Fruit fly (Drosophila melanogaster) whole organism, embryonic: ENCODE data around the gene dbe.

Experiments
- Asciz ChIP-seq: fragments of 200-800 bp; sonication (Bioruptor generic); optimal IDR thresholded peaks from 2 replicates; lab custom pipeline; 2017; ENCODE audit warnings: missing biosample characterization, mild to moderate bottlenecking, missing genetic modification characterization, missing genetic modification reagents
- CG10979 ChIP-seq: fragments of 200-800 bp; sonication (Bioruptor generic); optimal IDR thresholded peaks from 2 replicates; lab custom pipeline; 2018; ENCODE audit warnings: missing biosample characterization, mild to moderate bottlenecking, missing genetic modification characterization, moderate library complexity
- CG11560 ChIP-seq: fragments of 200-800 bp; sonication (Bioruptor generic); IDR thresholded peaks from 3 replicates; pipeline ENCODE4 v1.3.6; 2022; ENCODE audit warnings: missing biosample characterization, missing genetic modification characterization
- CG12071 ChIP-seq: fragments of 200-800 bp; sonication (Bioruptor generic); optimal IDR thresholded peaks from 3 replicates; lab custom pipeline; 2018; ENCODE audit warnings: missing biosample characterization, mild to moderate bottlenecking, missing genetic modification characterization
- CG12155 ChIP-seq: fragments of 200-800 bp; sonication (Bioruptor generic); optimal IDR thresholded peaks from 3 replicates; lab custom pipeline; 2016; ENCODE audit warnings: missing biosample characterization, missing genetic modification characterization
- CG13287 ChIP-seq: fragments of 200-800 bp; sonication (Bioruptor generic); IDR thresholded peaks from 2 replicates; pipeline ENCODE4 v1.3.6; 2022; ENCODE audit warnings: missing biosample characterization, missing genetic modification characterization; ENCODE audit not compliant: partially characterized antibody
- CG14965 ChIP-seq: fragments of 200-800 bp; sonication (Bioruptor generic); optimal IDR thresholded peaks from 2 replicates; lab custom pipeline; 2016; ENCODE audit warnings: missing biosample characterization, missing genetic modification characterization, borderline replicate concordance
- CG15479 ChIP-seq: fragments of 200-800 bp; sonication (Bioruptor generic); optimal IDR thresholded peaks from 3 replicates; lab custom pipeline; 2019; ENCODE audit warnings: missing biosample characterization, mild to moderate bottlenecking, missing genetic modification characterization, moderate library complexity
- CG17829 ChIP-seq: fragments of 200-800 bp; optimal IDR thresholded peaks from 2 replicates; lab custom pipeline; 2019; ENCODE audit warnings: missing biosample characterization, mild to moderate bottlenecking, missing genetic modification characterization, moderate library complexity
- CG2116 ChIP-seq: fragments of 200-800 bp; sonication (Bioruptor generic); optimal IDR thresholded peaks from 3 replicates; lab custom pipeline; 2018; ENCODE audit warnings: missing biosample characterization, mild to moderate bottlenecking, missing genetic modification characterization
- CG2875 ChIP-seq: fragments of 200-800 bp; sonication (Bioruptor generic); optimal IDR thresholded peaks from 2 replicates; lab custom pipeline; 2017; ENCODE audit warnings: missing biosample characterization, mild to moderate bottlenecking, missing genetic modification characterization, missing genetic modification reagents
- CG43689 ChIP-seq: fragments of 200-800 bp; sonication (Bioruptor generic); IDR thresholded peaks from 2 replicates; pipeline ENCODE4 v1.3.6; 2022; ENCODE audit warnings: missing biosample characterization, missing genetic modification characterization
- CG4404 ChIP-seq: fragments of 200-800 bp; sonication (Bioruptor generic); IDR thresholded peaks from 2 replicates; pipeline ENCODE4 v1.3.6; 2022; ENCODE audit warnings: missing biosample characterization, missing genetic modification characterization
- CG6254 ChIP-seq: fragments of 200-800 bp; sonication (Bioruptor generic); optimal IDR thresholded peaks from 3 replicates; lab custom pipeline; 2017; ENCODE audit warnings: mild to moderate bottlenecking, missing biosample characterization, missing genetic modification reagents, missing genetic modification characterization
- CG8089 ChIP-seq: fragments of 200-800 bp; sonication (Bioruptor generic); optimal IDR thresholded peaks from 3 replicates; lab custom pipeline; 2016; ENCODE audit warnings: missing biosample characterization, missing genetic modification characterization
- CG8388 ChIP-seq: fragments of 200-800 bp; sonication (Bioruptor generic); optimal IDR thresholded peaks from 2 replicates; lab custom pipeline; 2019; ENCODE audit warnings: missing biosample characterization, mild to moderate bottlenecking, missing genetic modification characterization, moderate library complexity
- CG9817 ChIP-seq: fragments of 200-800 bp; sonication (Bioruptor generic); optimal IDR thresholded peaks from 2 replicates; lab custom pipeline; 2018; ENCODE audit warnings: missing biosample characterization, mild to moderate bottlenecking, missing genetic modification characterization, moderate library complexity
- D ChIP-seq, 2 experiments: fragments of 200-800 bp in 1 of 2; fragments of >200 bp in 1 of 2; sonication (Bioruptor generic) in 1 of 2; optimal IDR thresholded peaks; 2 replicates in 1 of 2; 3 replicates in 1 of 2; lab custom pipeline; 2017; ENCODE audit warnings: mild to moderate bottlenecking in 1 of 2, missing biosample characterization in 1 of 2, missing genetic modification characterization in 1 of 2, missing genetic modification reagents in 1 of 2
- Drgx ChIP-seq: fragments of 200-800 bp; sonication (Bioruptor generic); IDR thresholded peaks from 2 replicates; pipeline ENCODE4 v1.3.6; 2022; ENCODE audit warnings: missing biosample characterization, missing genetic modification characterization
- Gsc ChIP-seq: fragments of 200-800 bp; sonication (Bioruptor generic); IDR thresholded peaks from 2 replicates; pipeline ENCODE4 v1.3.6; 2022; ENCODE audit warnings: missing biosample characterization, missing genetic modification characterization
- HLH4C ChIP-seq: fragments of 200-800 bp; sonication (Bioruptor generic); IDR thresholded peaks from 3 replicates; pipeline ENCODE4 v1.3.6; 2022; ENCODE audit warnings: missing biosample characterization, missing genetic modification characterization; ENCODE audit not compliant: partially characterized antibody
- Mes4 ChIP-seq: fragments of 200-800 bp; sonication (Bioruptor generic); optimal IDR thresholded peaks from 2 replicates; lab custom pipeline; 2016; ENCODE audit warnings: missing biosample characterization, missing genetic modification characterization
- Myb ChIP-seq: fragments of 200-800 bp; sonication (Bioruptor generic); optimal IDR thresholded peaks from 2 replicates; lab custom pipeline; 2016; ENCODE audit warnings: missing biosample characterization, missing genetic modification characterization
- NK7.1 ChIP-seq: fragments of 200-800 bp; sonication (Bioruptor generic); optimal IDR thresholded peaks from 3 replicates; lab custom pipeline; 2016; ENCODE audit warnings: missing biosample characterization, missing genetic modification characterization
- Nf-YA ChIP-seq: fragments of 200-800 bp; sonication (Bioruptor generic); IDR thresholded peaks from 2 replicates; pipeline ENCODE4 v1.3.6; 2022; ENCODE audit warnings: missing biosample characterization, missing genetic modification characterization
- Xrp1 ChIP-seq: fragments of 200-800 bp; sonication (Bioruptor generic); IDR thresholded peaks from 2 replicates; pipeline ENCODE4 v1.3.6; 2022; ENCODE audit warnings: missing biosample characterization, missing genetic modification characterization
- caup ChIP-seq: fragments of 200-800 bp; sonication (Bioruptor generic); optimal IDR thresholded peaks from 3 replicates; lab custom pipeline; 2017; ENCODE audit warnings: missing biosample characterization, mild to moderate bottlenecking, missing genetic modification characterization, moderate library complexity; ENCODE audit not compliant: severe bottlenecking
- chinmo ChIP-seq: fragments of 200-800 bp; sonication (Bioruptor generic); IDR thresholded peaks from 4 replicates; pipeline ENCODE4 v1.3.6; 2022; ENCODE audit warnings: missing biosample characterization, missing genetic modification characterization; ENCODE audit not compliant: partially characterized antibody
- ci ChIP-seq: fragments of 200-800 bp; sonication (Bioruptor generic); IDR thresholded peaks from 3 replicates; pipeline ENCODE4 v1.3.6; 2022; ENCODE audit warnings: missing biosample characterization, missing genetic modification characterization
- dmrt11E ChIP-seq: fragments of 200-800 bp; sonication (Bioruptor generic); optimal IDR thresholded peaks from 3 replicates; lab custom pipeline; 2018; ENCODE audit warnings: missing biosample characterization, mild to moderate bottlenecking, missing genetic modification characterization, moderate library complexity
- fd3F ChIP-seq: fragments of 200-800 bp; sonication (Bioruptor generic); optimal IDR thresholded peaks from 2 replicates; lab custom pipeline; 2018; ENCODE audit warnings: missing biosample characterization, mild to moderate bottlenecking, missing genetic modification characterization, moderate library complexity
- h ChIP-seq: fragments of >200 bp; optimal IDR thresholded peaks from 2 replicates; lab custom pipeline; 2017
- ken ChIP-seq: fragments of 200-800 bp; sonication (Bioruptor generic); IDR thresholded peaks from 3 replicates; pipeline ENCODE4 v1.3.6; 2022; ENCODE audit warnings: missing biosample characterization, missing genetic modification characterization
- kni ChIP-seq: fragments of 200-800 bp; sonication (Bioruptor generic); optimal IDR thresholded peaks from 3 replicates; lab custom pipeline; 2017; ENCODE audit warnings: mild to moderate bottlenecking, missing biosample characterization, missing genetic modification reagents, missing genetic modification characterization
- lola ChIP-seq, 3 experiments: fragments of >200 bp in 2 of 3; fragments of 200-800 bp in 1 of 3; sonication (Bioruptor generic) in 1 of 3; optimal IDR thresholded peaks; 2 replicates each; lab custom pipeline; 2017 to 2019; ENCODE audit warnings: missing biosample characterization in 3 of 3, missing genetic modification characterization in 3 of 3, mild to moderate bottlenecking in 1 of 3, moderate library complexity in 1 of 3
- mld ChIP-seq: fragments of 200-800 bp; sonication (Bioruptor generic); IDR thresholded peaks from 3 replicates; pipeline ENCODE4 v1.3.6; 2022; ENCODE audit warnings: missing biosample characterization, missing genetic modification characterization; ENCODE audit not compliant: partially characterized antibody
- peb ChIP-seq: fragments of 200-800 bp; sonication (Bioruptor generic); IDR thresholded peaks from 2 replicates; pipeline ENCODE4 v1.3.6; 2022; ENCODE audit warnings: missing biosample characterization, missing genetic modification characterization
- ro ChIP-seq: fragments of 200-800 bp; sonication (Bioruptor generic); IDR thresholded peaks from 2 replicates; pipeline ENCODE4 v1.3.6; 2022; ENCODE audit warnings: missing biosample characterization, missing genetic modification characterization
- run ChIP-seq: fragments of 200-800 bp; sonication (Bioruptor generic); optimal IDR thresholded peaks from 3 replicates; lab custom pipeline; 2018; ENCODE audit warnings: missing biosample characterization, mild to moderate bottlenecking, missing genetic modification characterization
- schlank ChIP-seq: fragments of 200-800 bp; sonication (Bioruptor generic); optimal IDR thresholded peaks from 2 replicates; lab custom pipeline; 2018; ENCODE audit warnings: missing biosample characterization, mild to moderate bottlenecking, missing genetic modification characterization
- tup ChIP-seq: fragments of 200-800 bp; sonication (Bioruptor generic); optimal IDR thresholded peaks from 2 replicates; lab custom pipeline; 2016; ENCODE audit warnings: missing biosample characterization, mild to moderate bottlenecking, missing genetic modification characterization, moderate library complexity
- unpg ChIP-seq: fragments of 200-800 bp; sonication (Bioruptor generic); optimal IDR thresholded peaks from 3 replicates; lab custom pipeline; 2018; ENCODE audit warnings: missing biosample characterization, mild to moderate bottlenecking, missing genetic modification characterization, moderate library complexity
- vfl ChIP-seq: fragments of 200-800 bp; sonication (Bioruptor generic); optimal IDR thresholded peaks from 2 replicates; lab custom pipeline; 2016; ENCODE audit warnings: missing biosample characterization, missing genetic modification characterization

dbe gene

DNA sequence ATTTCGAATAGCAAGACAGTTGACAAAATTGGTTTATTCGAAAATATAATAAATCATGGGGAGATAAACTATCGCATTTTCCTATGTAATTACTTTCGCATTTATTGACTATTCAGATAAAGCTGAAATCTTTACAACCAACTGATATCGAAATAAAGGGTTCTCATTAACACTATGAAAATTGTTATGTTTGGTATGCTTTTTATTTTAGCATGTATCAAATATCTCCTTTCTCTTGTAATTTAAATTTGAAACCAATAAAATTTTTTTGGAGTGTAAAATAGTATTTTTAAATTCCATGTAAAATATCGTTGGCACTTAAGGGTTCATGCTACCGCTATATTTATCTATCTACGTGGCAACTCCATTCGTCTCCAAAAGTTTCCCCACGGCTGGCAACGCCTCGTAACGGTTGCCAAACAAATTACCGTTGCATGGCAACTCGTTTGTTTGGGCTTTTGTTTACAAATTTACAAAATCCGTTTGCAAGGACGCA, 14.6 kb downstream of the dbe start, which contains the start of gene CG13949 (continued):
- TF ChIP-seq CG4404 (GFP tag; lab: Robert Waterston, UW) (0 out of 2 replicates have a peak, but pooled peaks have one; percentile 24), CG12155 (peak; percentile 69), ci (GFP tag; lab: Robert Waterston, UW) (peak; percentile 61), chinmo (no peak), Asciz (GFP tag; lab: Kevin White, UChicago) (peak; percentile 32), run (tag; lab: Kevin White, UChicago) (peak; percentile 38), Xrp1 (GFP tag; lab: Robert Waterston, UW) (peak; percentile 83), D (optimal IDR thresholded peaks at IDR 0.05; lab: Kevin White, UChicago) (no peak), D (GFP tag; optimal IDR thresholded peaks at IDR 0.05; lab: Kevin White, UChicago) (peak; percentile 19), CG10979 (tag; lab: Kevin White, UChicago) (peak; percentile 53), CG8089 (GFP tag; lab: Kevin White, UChicago) (no peak), CG43689 (peak; percentile 19; the same call in 1 of the 2 replicates), Nf-YA (GFP tag; lab: Robert Waterston, UW) (peak; percentile 37), ken (peak; percentile 88), vfl (GFP tag; lab: Kevin White, UChicago) (no peak), peb (GFP tag; lab: Robert Waterston, UW) (peak; percentile 32; the same call in 1 of the 2 replicates), unpg (GFP tag; lab: Kevin White, UChicago) (peak; percentile 70), ro (GFP tag; lab: Robert Waterston, UW) (no peak), CG2875 (GFP tag; lab: Kevin White, UChicago) (peak; percentile 22), kni (GFP tag; lab: Kevin White, UChicago) (no peak), caup (peak; percentile 53), CG13287 (GFP tag; lab: Robert Waterston, UW) (peak; percentile 66), NK7.1 (GFP tag; lab: Kevin White, UChicago) (peak; percentile 22), Myb (peak; percentile 100), fd3F (GFP tag; lab: Kevin White, UChicago) (peak; percentile 38), lola (GFP tag; optimal IDR thresholded peaks at IDR 0.05; lab: Kevin White, UChicago) (peak in 1 of 3 experiments; percentile 35), CG11560 (tag; lab: Robert Waterston, UW) (0 out of 3 replicates have a peak, but pooled peaks have one; percentile 47), CG2116 (GFP tag; lab: Kevin White, UChicago) (peak; percentile 54), Gsc (GFP tag; lab: Robert Waterston, UW) (no peak), CG8388 (GFP tag; lab: Kevin White, UChicago) (peak; percentile 34), Drgx (GFP tag; lab: Robert Waterston, UW) (peak; percentile 45; the same call in 1 of the 2 replicates), mld (GFP tag; lab: Robert Waterston, UW) (no peak), tup (GFP tag; lab: Kevin White, UChicago) (no peak), CG12071 (GFP tag; lab: Kevin White, UChicago) (peak; percentile 31), h (lab: Kevin White, UChicago) (no peak), Mes4 (peak; percentile 21), dmrt11E (tag; lab: Kevin White, UChicago) (peak; percentile 21), CG15479 (GFP tag; lab: Kevin White, UChicago) (no peak), CG14965 (no peak), CG17829 (peak; percentile 66), CG9817 (tag; lab: Kevin White, UChicago) (peak; percentile 55), CG6254 (GFP tag; lab: Kevin White, UChicago) (no peak), HLH4C (GFP tag; lab: Robert Waterston, UW) (0 out of 3 replicates have a peak, but pooled peaks have one; percentile 43), schlank (tag; lab: Kevin White, UChicago) (no peak)
- TF ChIP-seq, all 482 proteins: peak for 321
